Worm (Caenorhabditis elegans) whole organism, early embryonic: ENCODE results near the gene C49A9.2.

Experiments
- B0310.2 ChIP-seq: sonication (generic microtip); optimal IDR thresholded peaks from 2 replicates; lab custom pipeline; 2016; ENCODE audit warnings: mild to moderate bottlenecking, missing genetic modification characterization, missing compliant biosample characterization
- F13C5.2 ChIP-seq: sonication (generic microtip); optimal IDR thresholded peaks from 2 replicates; lab custom pipeline; 2017; ENCODE audit warnings: mild to moderate bottlenecking, missing genetic modification characterization, inconsistent platforms, missing compliant biosample characterization
- aly-1 ChIP-seq: sonication (generic microtip); optimal IDR thresholded peaks from 2 replicates; lab custom pipeline; 2016; ENCODE audit warnings: missing genetic modification characterization, missing compliant biosample characterization
- ama-1 ChIP-seq: fragments of 150-350 bp; optimal IDR thresholded peaks from 2 replicates; lab custom pipeline; 2014
- ceh-13 ChIP-seq: fragments of 200-800 bp; sonication (Bioruptor generic); optimal IDR thresholded peaks from 2 replicates; lab custom pipeline; 2018; ENCODE audit warnings: mild to moderate bottlenecking, missing genetic modification characterization, missing compliant biosample characterization
- ceh-36 ChIP-seq: sonication (generic microtip); optimal IDR thresholded peaks from 2 replicates; lab custom pipeline; 2016; ENCODE audit warnings: missing genetic modification characterization, inconsistent platforms, missing compliant biosample characterization
- ets-7 ChIP-seq: sonication (generic microtip); optimal IDR thresholded peaks from 2 replicates; lab custom pipeline; 2016; ENCODE audit warnings: missing genotype, missing genetic modification characterization, missing compliant biosample characterization
- flt-1 ChIP-seq: fragments of 200-800 bp; sonication (Bioruptor generic); IDR thresholded peaks from 2 replicates; pipeline ENCODE4 v1.3.6; 2022; ENCODE audit warnings: missing genetic modification characterization, missing compliant biosample characterization
- hmbx-1 ChIP-seq: sonication (generic microtip); optimal IDR thresholded peaks from 2 replicates; lab custom pipeline; 2016; ENCODE audit warnings: mild to moderate bottlenecking, missing genetic modification characterization, missing compliant biosample characterization
- hmg-4 ChIP-seq: fragments of 200-800 bp; sonication (Bioruptor generic); optimal IDR thresholded peaks from 2 replicates; lab custom pipeline; 2018; ENCODE audit warnings: mild to moderate bottlenecking, missing genetic modification characterization, missing compliant biosample characterization
- hnd-1 ChIP-seq: sonication (generic microtip); optimal IDR thresholded peaks from 2 replicates; lab custom pipeline; 2016; ENCODE audit warnings: missing genetic modification characterization, missing compliant biosample characterization
- pes-1 ChIP-seq: fragments of 200-800 bp; sonication (Bioruptor generic); IDR thresholded peaks from 2 replicates; pipeline ENCODE4 v1.3.6; 2022; ENCODE audit warnings: missing genetic modification reagents, missing genetic modification characterization, missing compliant biosample characterization
- scrt-1 ChIP-seq: fragments of 200-800 bp; sonication (Bioruptor generic); IDR thresholded peaks from 2 replicates; pipeline ENCODE4 v1.3.6; 2022; ENCODE audit warnings: missing genetic modification characterization, missing compliant biosample characterization
- sea-1 ChIP-seq: fragments of 200-800 bp; sonication (Bioruptor generic); conservative IDR thresholded peaks from 2 replicates; pipeline ENCODE4 v1.3.6; 2022; ENCODE audit warnings: missing genetic modification characterization, missing compliant biosample characterization
- tbx-11 ChIP-seq: fragments of 200-800 bp; sonication (Bioruptor generic); IDR thresholded peaks from 2 replicates; pipeline ENCODE4 v1.3.6; 2022; ENCODE audit warnings: missing genetic modification characterization, missing compliant biosample characterization
- tbx-37 ChIP-seq: fragments of 200-800 bp; sonication (Bioruptor generic); conservative IDR thresholded peaks from 2 replicates; pipeline ENCODE4 v1.3.6; 2022; ENCODE audit warnings: missing genetic modification reagents, missing genetic modification characterization, missing compliant biosample characterization
- tra-4 ChIP-seq: sonication (generic microtip); optimal IDR thresholded peaks from 2 replicates; lab custom pipeline; 2017; ENCODE audit warnings: missing genetic modification characterization, missing compliant biosample characterization

Gene C49A9.2

ce11 chrIV:6225143-6225542 lies at the start of gene C49A9.2:
Gene C49A9.2, plus strand, starts transcription at chrIV:6225443.
- TF ChIP-seq pes-1 (GFP tag; lab: Robert Waterston, UW), result no peak
- TF ChIP-seq tbx-11 (GFP tag; lab: Robert Waterston, UW), result no peak
- TF ChIP-seq tbx-37 (GFP tag; lab: Robert Waterston, UW), result no peak
- TF ChIP-seq ceh-36, result no peak
- no peak for TF ChIP-seq scrt-1 (GFP tag; lab: Robert Waterston, UW)
- no peak for TF ChIP-seq hmbx-1 (tag; lab: Kevin White, UChicago)
- TF ChIP-seq F13C5.2 (tag; lab: Kevin White, UChicago), result no peak
- TF ChIP-seq ama-1, result no peak

ce11 chrIV:6177383-6177782 lies 47.9 kb upstream of the C49A9.2 start:
- TF ChIP-seq hmbx-1 (tag; lab: Kevin White, UChicago) (no peak), aly-1 (no peak), ceh-13 (GFP tag; lab: Kevin White, UChicago) (no peak), F13C5.2 (tag; lab: Kevin White, UChicago) (no peak), scrt-1 (GFP tag; lab: Robert Waterston, UW) (no peak), tbx-37 (GFP tag; lab: Robert Waterston, UW) (no peak), ceh-36 (no peak)

ce11 chrIV:6183757-6184156 lies 41.5 kb upstream of the C49A9.2 start, which contains the start of gene unc-77:
Gene unc-77, minus strand, starts transcription at chrIV:6183857.
- TF ChIP-seq tra-4 (tag; lab: Kevin White, UChicago), result no peak
- TF ChIP-seq hnd-1 (tag; lab: Kevin White, UChicago), result no peak
- no peak for TF ChIP-seq hmg-4 (GFP tag; lab: Kevin White, UChicago)
- no peak for TF ChIP-seq tbx-37 (GFP tag; lab: Robert Waterston, UW)
- no peak for TF ChIP-seq pes-1 (GFP tag; lab: Robert Waterston, UW)
- TF ChIP-seq ceh-36, result no peak
- no peak for TF ChIP-seq hmbx-1 (tag; lab: Kevin White, UChicago)
- no peak for TF ChIP-seq F13C5.2 (tag; lab: Kevin White, UChicago)
- TF ChIP-seq ama-1, result no peak
- TF ChIP-seq scrt-1 (GFP tag; lab: Robert Waterston, UW), result no peak
- TF ChIP-seq aly-1, result no peak
- TF ChIP-seq sea-1 (GFP tag; lab: Robert Waterston, UW), result no peak
- TF ChIP-seq tbx-11 (GFP tag; lab: Robert Waterston, UW), result no peak
- TF ChIP-seq B0310.2 (tag; lab: Kevin White, UChicago), result no peak
- TF ChIP-seq ceh-13 (GFP tag; lab: Kevin White, UChicago), result no peak
- no peak for TF ChIP-seq ets-7 (tag; lab: Kevin White, UChicago)
- no peak for TF ChIP-seq flt-1

ce11 chrIV:6185578-6185977 lies 39.7 kb upstream of the C49A9.2 start, which contains the start of gene asp-9:
Gene asp-9, plus strand, starts transcription at chrIV:6185889.
- TF ChIP-seq B0310.2 (tag; lab: Kevin White, UChicago) (no peak), hmbx-1 (tag; lab: Kevin White, UChicago) (no peak), hnd-1 (tag; lab: Kevin White, UChicago) (no peak), F13C5.2 (tag; lab: Kevin White, UChicago) (no peak), aly-1 (no peak), hmg-4 (GFP tag; lab: Kevin White, UChicago) (no peak), pes-1 (GFP tag; lab: Robert Waterston, UW) (no peak), flt-1 (no peak), ceh-36 (no peak), tbx-11 (GFP tag; lab: Robert Waterston, UW) (no peak), scrt-1 (GFP tag; lab: Robert Waterston, UW) (no peak), ets-7 (tag; lab: Kevin White, UChicago) (no peak)

ce11 chrIV:6187160-6187559 lies 38.1 kb upstream of the C49A9.2 start:
- TF ChIP-seq hmg-4 (GFP tag; lab: Kevin White, UChicago) (no peak), ets-7 (tag; lab: Kevin White, UChicago) (no peak), ceh-36 (no peak)

ce11 chrIV:6200249-6200648 lies 25.0 kb upstream of the C49A9.2 start:
- no peak for TF ChIP-seq ceh-36

- TF ChIP-seq B0310.2 (tag; lab: Kevin White, UChicago), result no peak
- no peak for TF ChIP-seq tra-4 (tag; lab: Kevin White, UChicago)
- no peak for TF ChIP-seq ama-1
- no peak for TF ChIP-seq ets-7 (tag; lab: Kevin White, UChicago)
- no peak for TF ChIP-seq hmbx-1 (tag; lab: Kevin White, UChicago)
- no peak for TF ChIP-seq sea-1 (GFP tag; lab: Robert Waterston, UW)
- TF ChIP-seq hnd-1 (tag; lab: Kevin White, UChicago), result no peak
- no peak for TF ChIP-seq ceh-36
- TF ChIP-seq pes-1 (GFP tag; lab: Robert Waterston, UW), result no peak
- TF ChIP-seq tbx-37 (GFP tag; lab: Robert Waterston, UW), result no peak
- no peak for TF ChIP-seq aly-1
- TF ChIP-seq flt-1, result no peak
- TF ChIP-seq hmg-4 (GFP tag; lab: Kevin White, UChicago), result no peak
- TF ChIP-seq scrt-1 (GFP tag; lab: Robert Waterston, UW), result no peak
- TF ChIP-seq ceh-13 (GFP tag; lab: Kevin White, UChicago), result no peak
- no peak for TF ChIP-seq tbx-11 (GFP tag; lab: Robert Waterston, UW)
- no peak for TF ChIP-seq F13C5.2 (tag; lab: Kevin White, UChicago)
Observed at ce11 chrIV:6201769-6202168, 23.5 kb upstream of the C49A9.2 start, which contains the start of gene tkr-2. Gene tkr-2, plus strand, starts transcription at chrIV:6202069.

ce11 chrIV:6206294-6206776 lies 18.9 kb upstream of the C49A9.2 start, which contains the start of gene C49A9.10:
Gene C49A9.10, minus strand, starts transcription at chrIV:6206344.
- TF ChIP-seq F13C5.2 (tag; lab: Kevin White, UChicago) (peak; percentile 35), aly-1 (no peak), tbx-37 (GFP tag; lab: Robert Waterston, UW) (peak; percentile 90), B0310.2 (tag; lab: Kevin White, UChicago) (no peak), flt-1 (peak; percentile 10; the same call in 1 of the 2 replicates), scrt-1 (GFP tag; lab: Robert Waterston, UW) (0 out of 2 replicates have a peak, but pooled peaks have one; percentile 23), pes-1 (GFP tag; lab: Robert Waterston, UW) (peak; percentile 74; the same call in 1 of the 2 replicates), sea-1 (GFP tag; lab: Robert Waterston, UW) (no peak)
